Worm (Caenorhabditis elegans) whole organism, young adult: ENCODE data around the gene T07G12.4.

ENCODE experiments used
- B0261.1 ChIP-seq: sonication (generic microtip); optimal IDR thresholded peaks from 2 replicates; lab custom pipeline; 2016; ENCODE audit warnings: mild to moderate bottlenecking, missing genetic modification characterization, moderate library complexity, missing compliant biosample characterization
- F55B11.4 ChIP-seq: sonication (generic microtip); optimal IDR thresholded peaks from 2 replicates; lab custom pipeline; 2016; ENCODE audit warnings: missing compliant biosample characterization, missing genetic modification characterization, borderline replicate concordance; ENCODE audit not compliant: insufficient read depth
- F57C9.4 ChIP-seq: sonication (generic microtip); optimal IDR thresholded peaks from 2 replicates; lab custom pipeline; 2017; ENCODE audit warnings: mild to moderate bottlenecking, missing genetic modification characterization, missing compliant biosample characterization
- K12H6.12 ChIP-seq: fragments of 200-800 bp; sonication (Bioruptor generic); optimal IDR thresholded peaks from 2 replicates; lab custom pipeline; 2018; ENCODE audit warnings: mild to moderate bottlenecking, missing genetic modification characterization, missing compliant biosample characterization
- Y53F4B.3 ChIP-seq: fragments of 200-800 bp; sonication (Bioruptor generic); IDR thresholded peaks from 2 replicates; pipeline ENCODE4 v1.3.6; 2022; ENCODE audit warnings: missing genetic modification reagents, missing genetic modification characterization, missing compliant biosample characterization
- Y53G8AR.9 ChIP-seq: fragments of 200-800 bp; sonication (Bioruptor generic); conservative IDR thresholded peaks from 2 replicates; pipeline ENCODE4 v1.3.6; 2022; ENCODE audit warnings: missing genetic modification reagents, missing genetic modification characterization, missing compliant biosample characterization
- Y79H2A.3 ChIP-seq: fragments of 200-800 bp; sonication (Bioruptor generic); conservative IDR thresholded peaks from 2 replicates; pipeline ENCODE4 v1.3.6; 2022; ENCODE audit warnings: missing genetic modification reagents, missing genetic modification characterization, missing compliant biosample characterization
- Y95B8A.8 ChIP-seq: fragments of 200-800 bp; sonication (Bioruptor generic); IDR thresholded peaks from 2 replicates; pipeline ENCODE4 v1.3.6; 2022; ENCODE audit warnings: missing genetic modification reagents, missing genetic modification characterization, missing compliant biosample characterization
- akir-1 ChIP-seq: fragments of 200-800 bp; sonication (Bioruptor generic); optimal IDR thresholded peaks from 2 replicates; lab custom pipeline; 2018; ENCODE audit warnings: mild to moderate bottlenecking, missing genetic modification characterization, moderate library complexity, missing compliant biosample characterization
- ama-1 ChIP-seq, 3 experiments: fragments of 150-350 bp in 1 of 3; sonication (generic microtip) in 2 of 3; optimal IDR thresholded peaks; 2 replicates each; lab custom pipeline; 2014 to 2018; ENCODE audit warnings: missing biosample characterization in 2 of 3, missing genetic modification characterization in 2 of 3, missing genetic modification reagents in 2 of 3
- aptf-2 ChIP-seq: fragments of 200-800 bp; sonication (Bioruptor generic); conservative IDR thresholded peaks from 2 replicates; pipeline ENCODE4 v1.3.6; 2022; ENCODE audit warnings: missing genetic modification reagents, missing genetic modification characterization, missing compliant biosample characterization
- aptf-3 ChIP-seq: fragments of 200-800 bp; sonication (Bioruptor generic); IDR thresholded peaks from 2 replicates; pipeline ENCODE4 v1.3.6; 2022; ENCODE audit warnings: missing genetic modification characterization, missing compliant biosample characterization
- athp-1 ChIP-seq: sonication (generic microtip); optimal IDR thresholded peaks from 2 replicates; lab custom pipeline; 2017; ENCODE audit warnings: mild to moderate bottlenecking, missing genetic modification characterization, missing compliant biosample characterization
- attf-3 ChIP-seq: fragments of 200-800 bp; sonication (Bioruptor generic); conservative IDR thresholded peaks from 2 replicates; pipeline ENCODE4 v1.3.6; 2022; ENCODE audit warnings: missing genetic modification reagents, missing genetic modification characterization, missing compliant biosample characterization
- attf-5 ChIP-seq: fragments of 200-800 bp; sonication (Bioruptor generic); optimal IDR thresholded peaks from 2 replicates; lab custom pipeline; 2018; ENCODE audit warnings: mild to moderate bottlenecking, missing genetic modification characterization, missing compliant biosample characterization
- attf-6 ChIP-seq: fragments of 200-800 bp; sonication (Bioruptor generic); IDR thresholded peaks from 2 replicates; pipeline ENCODE4 v1.3.6; 2022; ENCODE audit warnings: missing genetic modification reagents, missing genetic modification characterization, missing compliant biosample characterization
- ceh-27 ChIP-seq: fragments of 200-800 bp; sonication (Bioruptor generic); optimal IDR thresholded peaks from 2 replicates; lab custom pipeline; 2018; ENCODE audit warnings: mild to moderate bottlenecking, missing genetic modification characterization, moderate library complexity, missing compliant biosample characterization
- ceh-79 ChIP-seq: sonication (generic microtip); optimal IDR thresholded peaks from 2 replicates; lab custom pipeline; 2017; ENCODE audit warnings: mild to moderate bottlenecking, missing genetic modification characterization, missing compliant biosample characterization
- dox-1 ChIP-seq: fragments of 200-800 bp; sonication (Bioruptor generic); IDR thresholded peaks from 2 replicates; pipeline ENCODE4 v1.3.6; 2022; ENCODE audit warnings: missing genetic modification reagents, missing genetic modification characterization, missing compliant biosample characterization
- egl-44 ChIP-seq: fragments of 200-800 bp; sonication (Bioruptor generic); IDR thresholded peaks from 2 replicates; pipeline ENCODE4 v1.3.6; 2022; ENCODE audit warnings: missing genetic modification reagents, missing genetic modification characterization, missing compliant biosample characterization
- ekl-4 ChIP-seq: fragments of 200-800 bp; sonication (Bioruptor generic); IDR thresholded peaks from 2 replicates; pipeline ENCODE4 v1.3.6; 2022; ENCODE audit warnings: missing genetic modification reagents, missing genetic modification characterization, missing compliant biosample characterization
- fkh-3 ChIP-seq: sonication (generic microtip); optimal IDR thresholded peaks from 2 replicates; lab custom pipeline; 2016; ENCODE audit warnings: mild to moderate bottlenecking, missing genetic modification characterization, missing compliant biosample characterization
- gei-17 ChIP-seq: fragments of 200-800 bp; sonication (Bioruptor generic); optimal IDR thresholded peaks from 2 replicates; lab custom pipeline; 2018; ENCODE audit warnings: mild to moderate bottlenecking, missing genetic modification characterization, missing compliant biosample characterization
- hlh-26 ChIP-seq: fragments of 200-800 bp; sonication (Bioruptor generic); conservative IDR thresholded peaks from 2 replicates; pipeline ENCODE4 v1.3.6; 2022; ENCODE audit warnings: missing genetic modification reagents, missing genetic modification characterization, missing compliant biosample characterization
- lag-1 ChIP-seq: fragments of 200-800 bp; sonication (Bioruptor generic); IDR thresholded peaks from 2 replicates; pipeline ENCODE4 v1.3.6; 2022; ENCODE audit warnings: missing genetic modification reagents, missing genetic modification characterization, missing compliant biosample characterization
- lsl-1 ChIP-seq: fragments of 200-800 bp; sonication (Bioruptor generic); optimal IDR thresholded peaks from 2 replicates; lab custom pipeline; 2018; ENCODE audit warnings: mild to moderate bottlenecking, missing genetic modification characterization, moderate library complexity, missing compliant biosample characterization
- mcd-1 ChIP-seq: fragments of 200-800 bp; sonication (Bioruptor generic); IDR thresholded peaks from 2 replicates; pipeline ENCODE4 v1.3.6; 2022; ENCODE audit warnings: missing genetic modification reagents, missing genetic modification characterization, missing compliant biosample characterization
- mel-28 ChIP-seq: sonication (generic microtip); optimal IDR thresholded peaks from 2 replicates; lab custom pipeline; 2016; ENCODE audit warnings: borderline replicate concordance, mild to moderate bottlenecking, missing genetic modification characterization, missing compliant biosample characterization
- mes-4 ChIP-seq: sonication (generic microtip); optimal IDR thresholded peaks from 2 replicates; lab custom pipeline; 2016; ENCODE audit warnings: missing genotype, missing genetic modification characterization, missing compliant biosample characterization
- mxl-1 ChIP-seq: sonication (generic microtip); optimal IDR thresholded peaks from 2 replicates; lab custom pipeline; 2016; ENCODE audit warnings: missing genetic modification characterization, missing compliant biosample characterization
- pha-4 ChIP-seq: fragments of 150-350 bp; sonication (generic microtip); optimal IDR thresholded peaks from 2 replicates; lab custom pipeline; 2014; ENCODE audit warnings: missing biosample characterization, missing genetic modification reagents, missing genetic modification characterization
- snpc-3.4 ChIP-seq: sonication (generic microtip); optimal IDR thresholded peaks from 2 replicates; lab custom pipeline; 2017; ENCODE audit warnings: missing genetic modification characterization, mild to moderate bottlenecking, missing compliant biosample characterization, antibody characterized with exemption, moderate library complexity, missing genotype, missing genetic modification reagents
- zfh-2 ChIP-seq: fragments of 200-800 bp; sonication (Bioruptor generic); conservative IDR thresholded peaks from 2 replicates; pipeline ENCODE4 v1.3.6; 2022; ENCODE audit warnings: missing genetic modification reagents, missing genetic modification characterization, missing compliant biosample characterization
- zim-3 ChIP-seq: sonication (generic microtip); optimal IDR thresholded peaks from 2 replicates; lab custom pipeline; 2017; ENCODE audit warnings: mild to moderate bottlenecking, missing genetic modification characterization, moderate library complexity, missing compliant biosample characterization
- ztf-22 ChIP-seq: fragments of 200-800 bp; sonication (Bioruptor generic); optimal IDR thresholded peaks from 2 replicates; lab custom pipeline; 2018; ENCODE audit warnings: mild to moderate bottlenecking, missing genetic modification characterization, moderate library complexity, missing compliant biosample characterization
- ztf-25 ChIP-seq: fragments of 200-800 bp; sonication (Bioruptor generic); IDR thresholded peaks from 2 replicates; pipeline ENCODE4 v1.3.6; 2022; ENCODE audit warnings: missing genetic modification reagents, missing genetic modification characterization, missing compliant biosample characterization
- ztf-26 ChIP-seq: sonication (generic microtip); optimal IDR thresholded peaks from 2 replicates; lab custom pipeline; 2017; ENCODE audit warnings: missing genetic modification characterization, missing compliant biosample characterization
- ztf-28 ChIP-seq: fragments of 200-800 bp; sonication (Bioruptor generic); IDR thresholded peaks from 2 replicates; pipeline ENCODE4 v1.3.6; 2022; ENCODE audit warnings: missing genetic modification reagents, missing genetic modification characterization, missing compliant biosample characterization

Gene T07G12.4

DNA sequence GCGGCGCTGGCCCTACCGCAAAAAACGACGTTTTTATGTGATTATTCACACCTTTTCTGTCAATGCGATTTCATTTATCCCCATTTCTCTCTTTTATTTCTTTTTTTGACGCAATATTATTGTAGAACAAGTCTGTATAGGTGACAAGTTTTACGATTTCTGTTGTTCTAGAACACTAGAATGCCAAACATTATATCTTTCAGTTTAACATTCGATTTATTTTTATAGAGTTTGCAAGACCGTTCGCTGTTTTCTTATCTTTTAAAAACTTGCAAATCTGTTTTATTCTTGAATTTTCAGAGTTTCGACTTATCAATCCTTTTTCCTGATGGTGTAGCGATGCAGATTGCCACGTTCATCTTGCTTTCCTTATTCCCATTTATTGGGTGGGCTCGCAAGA is 37.6 kb upstream of the T07G12.4 start, which contains the start of gene efn-2:
Gene efn-2, plus strand, starts transcription at position 301 of the 400 bp plus-strand sequence.
- TF ChIP-seq gei-17 (GFP tag; lab: Kevin White, UChicago), result no peak
- no peak for TF ChIP-seq aptf-2 (GFP tag; lab: Robert Waterston, UW)
- TF ChIP-seq zfh-2 (GFP tag; lab: Robert Waterston, UW), result no peak
- no peak for TF ChIP-seq attf-5 (GFP tag; lab: Kevin White, UChicago)
- no peak for TF ChIP-seq mxl-1
- TF ChIP-seq athp-1, result no peak
- TF ChIP-seq ama-1 (optimal IDR thresholded peaks at IDR 0.05; lab: Kevin White, UChicago), result no peak
- no peak for TF ChIP-seq ama-1 (GFP tag; optimal IDR thresholded peaks at IDR 0.05; lab: Kevin White, UChicago)
- no peak for TF ChIP-seq ceh-27 (GFP tag; lab: Kevin White, UChicago)
- no peak for TF ChIP-seq ekl-4 (GFP tag; lab: Robert Waterston, UW)
- no peak for TF ChIP-seq K12H6.12 (tag; lab: Kevin White, UChicago)
- no peak for TF ChIP-seq ztf-26 (tag; lab: Kevin White, UChicago)
- no peak for TF ChIP-seq lsl-1 (GFP tag; lab: Kevin White, UChicago)
- TF ChIP-seq egl-44 (GFP tag; lab: Robert Waterston, UW), result no peak
- TF ChIP-seq snpc-3.4 (tag; lab: Kevin White, UChicago), result no peak
- TF ChIP-seq attf-3, result no peak

DNA sequence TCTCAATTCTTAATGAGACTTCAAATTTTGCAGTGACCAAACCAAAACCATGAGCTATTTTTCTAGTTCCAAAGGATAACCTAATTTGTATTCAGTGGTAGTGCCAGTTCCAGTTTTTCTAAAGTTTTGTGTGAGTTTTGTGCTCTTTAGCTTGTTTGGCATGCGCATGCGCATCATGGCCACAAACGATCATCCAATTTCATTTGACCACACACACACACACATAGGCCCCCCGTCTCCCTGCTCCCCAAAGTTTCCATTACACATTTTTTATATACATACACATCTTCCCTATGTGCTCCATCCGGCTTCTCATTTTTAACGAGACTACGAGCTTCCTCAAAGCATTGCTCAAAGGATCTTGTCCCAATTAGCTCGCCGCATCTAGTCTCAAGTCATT is 36.0 kb upstream of the T07G12.4 start:
- TF ChIP-seq ceh-27 (GFP tag; lab: Kevin White, UChicago), result no peak
- TF ChIP-seq F55B11.4, result no peak
- no peak for TF ChIP-seq Y53F4B.3 (GFP tag; lab: Robert Waterston, UW)
- TF ChIP-seq Y53G8AR.9 (GFP tag; lab: Robert Waterston, UW), result no peak
- no peak for TF ChIP-seq ztf-25 (GFP tag; lab: Robert Waterston, UW)
- no peak for TF ChIP-seq mel-28 (tag; lab: Kevin White, UChicago)
- TF ChIP-seq B0261.1, result no peak
- TF ChIP-seq fkh-3 (tag; lab: Kevin White, UChicago), result no peak

DNA sequence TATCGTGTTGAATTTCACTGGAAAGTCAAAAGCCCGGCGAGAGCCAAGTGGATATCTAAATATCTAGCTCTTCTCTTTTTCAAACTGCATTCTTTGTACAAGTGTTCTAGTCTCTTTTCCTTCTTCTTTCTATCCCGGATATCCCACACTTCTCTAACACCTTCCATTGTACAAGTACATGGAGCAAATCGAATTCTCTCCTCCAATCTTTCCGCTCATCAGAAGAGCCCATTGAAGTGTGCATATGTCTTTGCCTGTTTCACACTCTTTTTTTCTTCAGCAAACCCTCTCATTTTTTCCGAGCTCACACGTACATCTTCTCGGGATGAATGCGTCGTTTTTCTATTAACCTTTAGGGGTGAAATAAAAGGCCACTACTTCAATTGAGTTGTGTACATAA is 35.0 kb upstream of the T07G12.4 start:
- TF ChIP-seq dox-1 (GFP tag; lab: Robert Waterston, UW) (no peak), aptf-3 (GFP tag; lab: Robert Waterston, UW) (no peak)
- TF ChIP-seq, all 124 proteins: peak for 0

DNA sequence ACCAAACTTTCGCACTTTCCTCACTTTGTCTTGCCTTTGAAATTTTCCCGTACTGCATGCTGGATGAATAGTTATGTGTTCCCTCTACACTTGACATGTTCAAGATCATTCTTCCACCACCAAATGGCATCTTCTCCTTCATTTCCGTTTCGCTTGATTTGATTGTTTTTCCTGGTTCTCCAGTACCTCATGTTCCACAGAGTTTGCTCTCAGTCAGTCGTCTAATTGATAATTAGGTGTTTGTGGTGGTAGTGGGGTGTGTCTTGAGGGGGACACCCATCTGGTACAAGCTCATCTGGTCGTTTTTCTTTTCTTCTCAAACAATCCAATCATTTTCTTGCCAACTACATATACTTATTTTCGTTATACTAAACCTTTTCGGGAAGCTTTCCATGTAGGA is 32.5 kb upstream of the T07G12.4 start:
- TF ChIP-seq hlh-26 (GFP tag; lab: Robert Waterston, UW) (no peak), F57C9.4 (tag; lab: Kevin White, UChicago) (no peak), ceh-79 (tag; lab: Kevin White, UChicago) (no peak), zim-3 (no peak), ztf-28 (GFP tag; lab: Robert Waterston, UW) (no peak), attf-6 (no peak), athp-1 (no peak), mes-4 (no peak), lag-1 (no peak)

DNA sequence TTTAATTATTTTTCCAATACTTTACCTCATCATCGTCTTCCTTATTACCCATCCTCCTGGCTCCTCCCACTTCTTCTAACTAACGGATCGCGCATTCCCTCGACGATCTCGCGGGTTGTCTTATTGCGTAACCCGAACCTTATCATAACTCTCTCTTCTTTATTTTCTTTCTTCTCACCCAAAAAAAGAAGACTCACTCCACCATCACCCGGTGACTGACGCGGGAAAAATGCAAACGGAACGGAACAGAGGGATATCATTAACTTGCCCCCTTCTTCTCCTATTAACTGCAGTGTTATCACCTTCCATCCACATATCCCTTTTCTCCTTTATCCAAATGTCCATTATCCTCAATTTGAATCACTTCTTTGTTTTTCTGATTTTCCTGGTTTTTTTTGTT is 31.6 kb upstream of the T07G12.4 start:
- TF ChIP-seq Y79H2A.3 (no peak), akir-1 (no peak), Y95B8A.8 (GFP tag; lab: Robert Waterston, UW) (no peak), K12H6.12 (tag; lab: Kevin White, UChicago) (no peak), ztf-22 (GFP tag; lab: Kevin White, UChicago) (no peak), B0261.1 (no peak), mcd-1 (GFP tag; lab: Robert Waterston, UW) (no peak), pha-4 (tag; lab: Kevin White, UChicago) (no peak)
